Worm (Caenorhabditis elegans) whole organism, dauer: ENCODE measurements around the gene ZK1098.2.

Source experiments
- unc-62 ChIP-seq: sonication (generic microtip); optimal IDR thresholded peaks from 2 replicates; lab custom pipeline; 2017; ENCODE audit warnings: missing biosample characterization, missing genetic modification reagents, missing genetic modification characterization

The ZK1098.2 gene

DNA sequence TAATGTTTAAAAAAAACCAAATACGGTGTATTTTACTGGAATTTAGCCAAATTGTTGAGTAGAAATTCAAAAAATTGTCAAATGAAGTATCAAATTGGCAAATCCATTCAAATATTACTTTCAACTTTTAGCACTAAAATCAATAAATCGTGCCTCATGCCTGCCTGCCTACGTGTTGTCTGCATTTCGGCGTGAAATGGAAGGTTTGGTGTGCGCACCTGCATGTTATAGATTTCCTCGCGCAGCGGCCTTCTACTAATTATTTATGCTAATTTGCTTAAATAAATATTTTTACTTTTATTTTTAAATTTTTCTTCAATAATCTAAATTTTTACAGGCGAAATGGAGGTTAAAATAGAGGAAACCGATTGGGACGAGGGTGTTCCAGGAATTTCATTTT is at the start of gene ZK1098.2:
TSS of gene ZK1098.2 (plus strand) at position 336 of the 400 bp plus-strand sequence.
- TF ChIP-seq unc-62 (GFP tag; lab: Kevin White, UChicago): no peak

DNA sequence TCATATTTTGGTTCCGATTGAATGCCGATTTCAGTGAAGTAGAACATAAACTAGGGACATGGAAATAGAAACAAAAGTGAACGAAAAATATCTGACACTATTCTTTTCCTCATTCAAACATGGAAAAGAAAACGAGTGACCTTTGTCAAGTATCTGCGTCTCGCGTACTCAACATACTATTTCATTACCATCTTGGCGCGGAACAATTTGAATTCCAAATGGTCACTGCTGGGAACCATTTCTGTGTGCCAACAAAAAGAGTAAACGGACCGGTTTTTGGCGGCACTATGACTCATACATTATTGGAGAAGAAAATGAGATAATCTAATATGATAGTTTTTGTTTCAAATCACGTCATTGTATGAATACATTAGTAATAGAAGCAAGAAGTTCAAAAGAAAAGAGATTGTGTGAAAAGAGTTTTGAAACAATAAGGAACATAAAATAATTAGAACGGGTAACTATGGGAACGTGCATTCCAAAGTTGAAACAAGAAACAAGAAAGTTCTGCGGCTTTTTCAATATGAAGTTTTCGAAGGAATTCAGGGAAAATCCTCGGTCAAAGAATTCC is 46.5 kb upstream of the ZK1098.2 start:
- TF ChIP-seq unc-62 (GFP tag; lab: Kevin White, UChicago): no peak

ce11 chrIII:9483716-9484115 is 45.2 kb upstream of the ZK1098.2 start:
- no peak for TF ChIP-seq unc-62 (GFP tag; lab: Kevin White, UChicago)

ce11 chrIII:9485373-9485772 is 43.6 kb upstream of the ZK1098.2 start, which contains the start of gene bre-3:
TSS of gene bre-3 (minus strand) at chrIII:9485473.
- TF ChIP-seq unc-62 (GFP tag; lab: Kevin White, UChicago): no peak

ce11 chrIII:9487454-9487853 is 41.5 kb upstream of the ZK1098.2 start:
- no peak for TF ChIP-seq unc-62 (GFP tag; lab: Kevin White, UChicago)

DNA sequence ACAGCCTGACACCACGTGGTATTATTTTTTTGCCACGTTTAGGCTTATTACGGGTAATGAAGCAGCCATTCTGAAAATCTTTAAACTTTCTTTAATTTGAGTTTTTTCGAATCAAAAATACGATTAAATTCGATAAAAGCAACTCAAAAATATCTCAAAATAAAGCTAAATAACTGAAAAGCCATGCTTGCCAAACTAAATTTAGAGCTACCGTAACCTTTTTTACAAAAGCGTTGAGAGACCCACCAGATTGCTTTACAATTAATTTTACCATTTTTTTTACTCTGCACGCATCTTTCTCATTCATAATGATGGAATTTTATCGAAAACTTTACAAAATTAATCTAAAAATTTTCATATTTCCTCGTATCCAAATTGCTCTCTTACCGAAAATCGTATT is 40.9 kb upstream of the ZK1098.2 start:
- TF ChIP-seq unc-62 (GFP tag; lab: Kevin White, UChicago): no peak

- no peak for TF ChIP-seq unc-62 (GFP tag; lab: Kevin White, UChicago)
Observed at ce11 chrIII:9488431-9488830, 40.5 kb upstream of the ZK1098.2 start, which contains the start of gene nlp-36. TSS of gene nlp-36 (plus strand) at chrIII:9488731.

DNA sequence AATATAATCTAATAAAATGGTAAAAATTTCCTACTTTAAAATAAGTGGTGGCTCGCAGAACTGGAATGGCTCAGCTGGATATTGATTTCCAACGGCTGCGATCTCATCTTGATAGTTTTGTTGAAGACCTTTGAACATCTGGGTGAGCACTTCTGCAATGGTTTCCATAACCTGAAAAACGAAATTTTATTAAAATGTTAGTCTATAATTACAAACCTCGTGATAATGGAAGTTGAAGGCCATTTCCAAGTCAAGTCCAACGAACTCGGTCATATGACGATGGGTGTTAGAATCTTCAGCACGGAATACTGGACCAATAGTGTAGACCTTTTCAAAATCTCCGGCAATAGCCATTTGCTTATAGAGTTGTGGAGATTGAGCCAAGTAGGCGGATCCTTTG is 39.2 kb upstream of the ZK1098.2 start:
- TF ChIP-seq unc-62 (GFP tag; lab: Kevin White, UChicago): no peak

DNA sequence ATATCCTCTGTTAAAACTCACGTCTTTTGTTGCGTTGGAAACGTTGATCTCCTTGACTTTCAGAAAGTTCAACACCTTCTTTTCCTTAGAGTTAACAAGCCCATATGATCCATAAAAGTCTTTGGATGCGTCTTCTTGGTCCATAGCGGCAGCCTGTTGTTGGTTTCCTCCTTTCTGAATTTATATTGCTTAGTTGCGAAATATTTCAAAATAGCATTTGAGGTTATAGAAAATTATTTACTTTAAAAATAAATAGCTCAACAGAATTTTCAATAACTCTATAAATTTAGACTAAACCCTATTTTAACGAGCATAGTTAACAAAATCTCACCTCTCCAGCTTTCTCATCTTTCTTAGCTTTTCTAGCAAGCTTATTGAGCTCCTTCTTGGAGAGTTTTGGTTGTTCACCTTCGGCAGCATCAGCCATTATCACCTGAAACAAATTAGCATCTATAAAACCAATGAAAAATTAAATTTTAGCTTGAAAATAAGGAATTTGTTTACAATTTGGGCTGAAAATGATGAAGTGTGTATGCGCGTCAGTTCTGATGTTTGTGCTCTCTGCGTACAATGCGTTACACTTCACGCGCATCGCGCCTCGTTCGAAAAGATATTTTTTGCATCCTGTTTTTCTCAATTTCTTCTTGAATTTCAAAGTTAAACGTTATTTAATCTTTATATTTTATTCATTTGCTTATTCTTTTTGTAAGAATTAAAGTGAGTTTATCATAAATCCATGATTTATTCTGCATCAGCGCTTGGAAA is 38.0 kb upstream of the ZK1098.2 start, which contains the start of the genes dars-1 and ctr-9:
TSS of gene dars-1 (minus strand) at position 433 of the 765 bp plus-strand sequence.
TSS of gene ctr-9 (plus strand) at position 614 of the 765 bp plus-strand sequence.
- no peak for TF ChIP-seq unc-62 (GFP tag; lab: Kevin White, UChicago)

- no peak for TF ChIP-seq unc-62 (GFP tag; lab: Kevin White, UChicago)
Observed at ce11 chrIII:9494209-9494608, 34.8 kb upstream of the ZK1098.2 start.

ce11 chrIII:9496083-9496482 is 32.9 kb upstream of the ZK1098.2 start:
- no peak for TF ChIP-seq unc-62 (GFP tag; lab: Kevin White, UChicago)

DNA sequence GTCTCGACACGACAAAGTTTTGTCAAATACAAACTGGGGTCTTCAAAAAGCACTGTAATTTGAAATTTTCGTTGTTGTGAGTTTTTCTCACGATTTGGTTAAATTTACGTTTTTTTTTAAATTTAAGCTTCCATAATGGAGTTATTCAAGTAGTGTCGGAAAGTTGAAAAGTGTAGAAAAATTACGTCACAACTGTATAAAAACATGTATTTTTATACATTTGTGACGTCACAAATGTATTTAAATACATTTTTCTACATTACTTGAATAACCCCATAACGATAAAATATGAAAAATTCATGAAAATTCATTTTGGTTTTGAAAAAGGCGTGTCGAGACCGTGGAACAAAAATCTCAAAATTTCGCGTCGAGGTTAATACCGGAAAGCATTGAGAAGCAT is 31.5 kb upstream of the ZK1098.2 start:
- no peak for TF ChIP-seq unc-62 (GFP tag; lab: Kevin White, UChicago)

DNA sequence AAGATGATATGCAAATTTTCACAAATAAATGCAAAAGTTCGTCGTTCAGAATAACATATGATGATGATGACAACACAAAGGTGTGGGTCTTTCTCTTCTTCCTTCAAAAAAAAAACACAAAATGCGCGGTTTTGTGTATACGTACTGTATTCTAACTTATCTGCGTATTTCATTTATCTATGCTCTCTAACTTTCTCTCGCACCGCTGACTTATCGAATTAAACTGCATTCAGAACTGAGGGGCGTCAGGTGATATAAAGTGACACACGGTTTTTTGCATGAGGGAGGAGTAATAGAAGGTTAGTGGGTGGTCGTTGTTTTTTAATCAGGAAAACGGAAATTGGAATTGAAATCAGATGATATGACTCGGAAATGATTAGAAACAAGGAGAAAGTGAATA is 28.7 kb upstream of the ZK1098.2 start, which contains the start of gene sod-4:
TSS of gene sod-4 (minus strand) at position 109 of the 400 bp plus-strand sequence.
- no peak for TF ChIP-seq unc-62 (GFP tag; lab: Kevin White, UChicago)

ce11 chrIII:9501072-9501471 is 27.9 kb upstream of the ZK1098.2 start:
- no peak for TF ChIP-seq unc-62 (GFP tag; lab: Kevin White, UChicago)

ce11 chrIII:9502155-9502714 is 26.7 kb upstream of the ZK1098.2 start:
- no peak for TF ChIP-seq unc-62 (GFP tag; lab: Kevin White, UChicago)

- TF ChIP-seq unc-62 (GFP tag; lab: Kevin White, UChicago): no peak
Observed at ce11 chrIII:9504347-9504746, 24.6 kb upstream of the ZK1098.2 start.
